Worm (Caenorhabditis elegans) whole organism, L2 larva: ENCODE measurements around the gene F37A4.3.

Experiments used
- C34F6.9 ChIP-seq: fragments of 150-350 bp; optimal IDR thresholded peaks from 2 replicates; lab custom pipeline; 2014; ENCODE audit warnings: missing biosample characterization, missing genetic modification characterization
- F13H6.1 ChIP-seq: sonication (generic microtip); optimal IDR thresholded peaks from 2 replicates; lab custom pipeline; 2016; ENCODE audit warnings: missing genetic modification characterization, missing compliant biosample characterization
- R02D3.7 ChIP-seq: fragments of 150-350 bp; optimal IDR thresholded peaks from 2 replicates; lab custom pipeline; 2014; ENCODE audit warnings: missing biosample characterization, missing genetic modification characterization
- Y55F3AM.14 ChIP-seq: fragments of 200-800 bp; sonication (Bioruptor generic); optimal IDR thresholded peaks from 2 replicates; lab custom pipeline; 2018; ENCODE audit warnings: mild to moderate bottlenecking, missing genetic modification characterization, missing compliant biosample characterization
- crh-2 ChIP-seq: sonication (generic microtip); optimal IDR thresholded peaks from 2 replicates; lab custom pipeline; 2017; ENCODE audit warnings: missing biosample characterization, missing genetic modification characterization
- dmd-4 ChIP-seq: sonication (generic microtip); optimal IDR thresholded peaks from 2 replicates; lab custom pipeline; 2017; ENCODE audit warnings: missing biosample characterization, missing genetic modification characterization
- elt-1 ChIP-seq: fragments of 150-350 bp; optimal IDR thresholded peaks from 2 replicates; lab custom pipeline; 2014; ENCODE audit warnings: missing biosample characterization, missing genetic modification characterization
- elt-3 ChIP-seq: sonication (generic microtip); optimal IDR thresholded peaks from 2 replicates; lab custom pipeline; 2017; ENCODE audit warnings: missing biosample characterization, missing genetic modification characterization
- fos-1 ChIP-seq: fragments of 150-350 bp; optimal IDR thresholded peaks from 2 replicates; lab custom pipeline; 2014; ENCODE audit warnings: missing biosample characterization, missing genetic modification characterization
- gmeb-1 ChIP-seq: fragments of 150-350 bp; optimal IDR thresholded peaks from 2 replicates; lab custom pipeline; 2014; ENCODE audit warnings: missing biosample characterization, missing genetic modification characterization
- lin-11 ChIP-seq: fragments of 150-350 bp; sonication (generic microtip); optimal IDR thresholded peaks from 2 replicates; lab custom pipeline; 2014; ENCODE audit warnings: missing biosample characterization, missing genetic modification characterization, inconsistent platforms, mixed read lengths
- lin-13 ChIP-seq: fragments of 150-350 bp; optimal IDR thresholded peaks from 2 replicates; lab custom pipeline; 2014; ENCODE audit warnings: missing biosample characterization, missing genetic modification reagents, missing genetic modification characterization
- lin-39 ChIP-seq: fragments of 150-350 bp; optimal IDR thresholded peaks from 2 replicates; lab custom pipeline; 2014; ENCODE audit warnings: missing biosample characterization, missing genetic modification reagents, missing genetic modification characterization
- lsy-2 ChIP-seq, 2 experiments: fragments of 150-350 bp in 1 of 2; sonication (generic microtip) in 1 of 2; optimal IDR thresholded peaks; 2 replicates each; lab custom pipeline; 2014 to 2017; ENCODE audit warnings: missing biosample characterization in 2 of 2, missing genetic modification characterization in 2 of 2
- mab-5 ChIP-seq: fragments of 150-350 bp; optimal IDR thresholded peaks from 2 replicates; lab custom pipeline; 2014; ENCODE audit warnings: missing biosample characterization, missing genetic modification characterization
- mbf-1 ChIP-seq: sonication (generic microtip); optimal IDR thresholded peaks from 2 replicates; lab custom pipeline; 2017; ENCODE audit warnings: missing biosample characterization, missing genetic modification characterization
- mdl-1 ChIP-seq, 2 experiments: fragments of 150-350 bp in 1 of 2; sonication (generic microtip) in 1 of 2; optimal IDR thresholded peaks; 2 replicates each; lab custom pipeline; 2017; ENCODE audit warnings: missing biosample characterization in 2 of 2, missing genetic modification characterization in 2 of 2
- nhr-129 ChIP-seq: fragments of 150-350 bp; optimal IDR thresholded peaks from 2 replicates; lab custom pipeline; 2014; ENCODE audit warnings: missing biosample characterization, missing genetic modification characterization
- nhr-21 ChIP-seq: fragments of 150-350 bp; optimal IDR thresholded peaks from 2 replicates; lab custom pipeline; 2014; ENCODE audit warnings: missing biosample characterization, missing genetic modification characterization
- nhr-23 ChIP-seq: fragments of 150-350 bp; optimal IDR thresholded peaks from 2 replicates; lab custom pipeline; 2014; ENCODE audit warnings: missing biosample characterization, missing genetic modification reagents, missing genetic modification characterization
- nhr-237 ChIP-seq: fragments of 150-350 bp; optimal IDR thresholded peaks from 2 replicates; lab custom pipeline; 2014; ENCODE audit warnings: missing biosample characterization, missing genetic modification characterization
- nhr-25 ChIP-seq: fragments of 150-350 bp; sonication (generic microtip); optimal IDR thresholded peaks from 3 replicates; lab custom pipeline; 2014; ENCODE audit warnings: missing biosample characterization, missing genetic modification characterization
- nhr-6 ChIP-seq: fragments of 150-350 bp; optimal IDR thresholded peaks from 2 replicates; lab custom pipeline; 2014; ENCODE audit warnings: missing biosample characterization, missing genetic modification characterization
- nhr-77 ChIP-seq: fragments of 150-350 bp; optimal IDR thresholded peaks from 2 replicates; lab custom pipeline; 2014; ENCODE audit warnings: missing biosample characterization, missing genetic modification characterization
- peb-1 ChIP-seq: fragments of 150-350 bp; optimal IDR thresholded peaks from 2 replicates; lab custom pipeline; 2014; ENCODE audit warnings: missing biosample characterization, missing genetic modification characterization
- sem-4 ChIP-seq: fragments of 150-350 bp; optimal IDR thresholded peaks from 2 replicates; lab custom pipeline; 2014; ENCODE audit warnings: missing biosample characterization, missing genetic modification reagents, missing genetic modification characterization
- skn-1 ChIP-seq: sonication (generic microtip); optimal IDR thresholded peaks from 2 replicates; lab custom pipeline; 2017; ENCODE audit warnings: missing biosample characterization, missing genetic modification characterization
- sma-3 ChIP-seq: sonication (generic microtip); optimal IDR thresholded peaks from 2 replicates; lab custom pipeline; 2016; ENCODE audit warnings: missing genetic modification reagents, missing genetic modification characterization, missing compliant biosample characterization
- sma-9 ChIP-seq, 2 experiments: fragments of 150-350 bp in 1 of 2; sonication (generic microtip) in 1 of 2; optimal IDR thresholded peaks; 2 replicates each; lab custom pipeline; 2014 to 2016; ENCODE audit warnings: missing genetic modification characterization in 2 of 2, mild to moderate bottlenecking in 1 of 2, missing biosample characterization in 1 of 2, missing compliant biosample characterization in 1 of 2, missing genetic modification reagents in 1 of 2, moderate library complexity in 1 of 2
- snpc-4 ChIP-seq: fragments of 150-350 bp; optimal IDR thresholded peaks from 2 replicates; lab custom pipeline; 2014; ENCODE audit warnings: missing biosample characterization, missing genetic modification characterization
- unc-55 ChIP-seq: fragments of 150-350 bp; sonication (generic microtip); optimal IDR thresholded peaks from 3 replicates; lab custom pipeline; 2014; ENCODE audit warnings: missing biosample characterization, missing genetic modification reagents, missing genetic modification characterization
- unc-62 ChIP-seq: fragments of 150-350 bp; optimal IDR thresholded peaks from 2 replicates; lab custom pipeline; 2014; ENCODE audit warnings: missing biosample characterization, missing genetic modification reagents, missing genetic modification characterization
- zag-1 ChIP-seq: fragments of 150-350 bp; optimal IDR thresholded peaks from 2 replicates; lab custom pipeline; 2014; ENCODE audit warnings: missing biosample characterization, missing genetic modification characterization
- ztf-11 ChIP-seq: sonication (generic microtip); optimal IDR thresholded peaks from 2 replicates; lab custom pipeline; 2017; ENCODE audit warnings: missing biosample characterization, missing genetic modification characterization
- ztf-4 ChIP-seq: fragments of 150-350 bp; optimal IDR thresholded peaks from 2 replicates; lab custom pipeline; 2014; ENCODE audit warnings: missing biosample characterization, missing genetic modification characterization

The F37A4.3 gene

ce11 chrIII:6681790-6682189 is 36.6 kb upstream of the F37A4.3 start:
- TF ChIP-seq unc-62 (GFP tag; lab: Kevin White, UChicago) (no peak), nhr-23 (tag; lab: Kevin White, UChicago) (no peak), lsy-2 (tag; optimal IDR thresholded peaks at IDR 0.05; lab: Kevin White, UChicago) (no peak), dmd-4 (no peak), elt-3 (no peak), elt-1 (no peak), unc-55 (GFP tag; lab: Kevin White, UChicago) (no peak), nhr-25 (no peak), R02D3.7 (tag; lab: Kevin White, UChicago) (no peak), ztf-11 (no peak), skn-1 (tag; lab: Kevin White, UChicago) (no peak)

- peak; percentile 18 for TF ChIP-seq sma-9 (GFP tag; optimal IDR thresholded peaks at IDR 0.05; lab: Kevin White, UChicago)
- no peak for TF ChIP-seq sma-9 (tag; optimal IDR thresholded peaks at IDR 0.05; lab: Kevin White, UChicago)
- peak in 1 of 2 experiments; percentile 38 for TF ChIP-seq mdl-1 (tag; optimal IDR thresholded peaks at IDR 0.05; lab: Kevin White, UChicago)
- no peak for TF ChIP-seq nhr-21
- peak in 1 of 2 experiments; percentile 45 for TF ChIP-seq lsy-2 (tag; optimal IDR thresholded peaks at IDR 0.05; lab: Kevin White, UChicago)
- peak; percentile 21 for TF ChIP-seq crh-2
- TF ChIP-seq C34F6.9 (tag; lab: Kevin White, UChicago), result peak; percentile 58
- TF ChIP-seq lin-39, result no peak
- TF ChIP-seq, all 48 proteins: peak for 5
These were observed 27.9 kb upstream of the F37A4.3 start for ce11 chrIII:6690490-6690889.

ce11 chrIII:6693285-6693684 is 25.1 kb upstream of the F37A4.3 start:
- TF ChIP-seq sma-9 (GFP tag; optimal IDR thresholded peaks at IDR 0.05; lab: Kevin White, UChicago) (peak; percentile 5), sma-9 (tag; optimal IDR thresholded peaks at IDR 0.05; lab: Kevin White, UChicago) (no peak), elt-1 (no peak), skn-1 (tag; lab: Kevin White, UChicago) (peak; percentile 24), crh-2 (peak; percentile 11), fos-1 (tag; lab: Kevin White, UChicago) (peak; percentile 93)
- TF ChIP-seq, all 48 proteins: peak for 4

ce11 chrIII:6695189-6695588 is 23.2 kb upstream of the F37A4.3 start:
- TF ChIP-seq zag-1 (tag; lab: Kevin White, UChicago) (peak; percentile 49), ztf-4 (peak; percentile 50), lin-11 (peak; percentile 63), mab-5 (tag; lab: Kevin White, UChicago) (peak; percentile 15), unc-55 (GFP tag; lab: Kevin White, UChicago) (peak; percentile 75), gmeb-1 (no peak), lin-13 (GFP tag; lab: Kevin White, UChicago) (peak; percentile 46), mdl-1 (tag; optimal IDR thresholded peaks at IDR 0.05; lab: Kevin White, UChicago) (peak; percentile 10 to 36), lsy-2 (tag; optimal IDR thresholded peaks at IDR 0.05; lab: Kevin White, UChicago) (peak in 1 of 2 experiments; percentile 55), nhr-6 (peak; percentile 4), snpc-4 (tag; lab: Kevin White, UChicago) (peak; percentile 25), F13H6.1 (tag; lab: Kevin White, UChicago) (peak; percentile 21), nhr-237 (no peak), fos-1 (tag; lab: Kevin White, UChicago) (peak; percentile 25), sem-4 (tag; lab: Kevin White, UChicago) (peak; percentile 26), mbf-1 (tag; lab: Kevin White, UChicago) (no peak), sma-3 (no peak), crh-2 (peak; percentile 50), nhr-129 (tag; lab: Kevin White, UChicago) (peak; percentile 59), C34F6.9 (tag; lab: Kevin White, UChicago) (peak; percentile 77), sma-9 (GFP tag; optimal IDR thresholded peaks at IDR 0.05; lab: Kevin White, UChicago) (peak; percentile 61), sma-9 (tag; optimal IDR thresholded peaks at IDR 0.05; lab: Kevin White, UChicago) (no peak), Y55F3AM.14 (no peak)

- TF ChIP-seq peb-1, result no peak
- TF ChIP-seq nhr-21, result no peak
- TF ChIP-seq sma-3, result no peak
- TF ChIP-seq F13H6.1 (tag; lab: Kevin White, UChicago), result no peak
- no peak for TF ChIP-seq crh-2
- no peak for TF ChIP-seq fos-1 (tag; lab: Kevin White, UChicago)
- no peak for TF ChIP-seq C34F6.9 (tag; lab: Kevin White, UChicago)
- no peak for TF ChIP-seq mbf-1 (tag; lab: Kevin White, UChicago)
- TF ChIP-seq nhr-6, result no peak
- no peak for TF ChIP-seq ztf-4
- no peak for TF ChIP-seq nhr-77
- TF ChIP-seq dmd-4, result no peak
These were observed 12.9 kb upstream of the F37A4.3 start, which contains the start of gene F37A4.6 for ce11 chrIII:6705515-6705914. Gene F37A4.6, plus strand, starts transcription at chrIII:6705815.
